Worm (Caenorhabditis elegans): Measurements from ENCODE around the gene irld-57.

DNA sequence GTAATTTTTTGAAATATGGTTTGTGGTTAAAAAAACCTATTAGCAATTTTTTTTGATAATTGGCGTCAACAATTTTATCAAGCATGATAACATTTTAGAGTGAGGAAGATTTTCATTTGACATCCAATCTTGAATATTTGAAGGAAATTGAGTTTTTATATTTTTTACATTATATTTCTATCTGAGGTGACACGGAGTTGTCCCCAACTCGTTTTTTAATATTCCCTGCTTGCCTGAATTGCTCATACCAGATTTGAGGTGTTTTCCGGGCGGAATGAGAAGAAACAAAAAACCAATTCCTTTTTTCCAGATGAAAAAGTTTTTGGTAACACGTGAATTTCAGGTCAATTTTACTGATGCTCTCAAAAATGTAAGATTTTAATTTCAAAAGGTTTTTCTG is 6.9 kb downstream of the irld-57 start, which contains the start of gene Y6E2A.7:
- TF ChIP-seq lin-13 (tag; optimal IDR thresholded peaks at IDR 0.05) (no peak), sptf-1 (tag; optimal IDR thresholded peaks at IDR 0.05) (no peak), unc-62 (GFP tag; optimal IDR thresholded peaks at IDR 0.05) (no peak), elt-1 (tag; optimal IDR thresholded peaks at IDR 0.05; ENCODE audit: borderline replicate concordance, insufficient read depth) (no peak), nhr-12 (tag; optimal IDR thresholded peaks at IDR 0.05) (no peak), nhr-237 (tag; optimal IDR thresholded peaks at IDR 0.05) (no peak), ztf-11 (tag; optimal IDR thresholded peaks at IDR 0.05) (no peak), ceh-39 (tag; optimal IDR thresholded peaks at IDR 0.05) (no peak), snpc-4 (tag; optimal IDR thresholded peaks at IDR 0.05) (no peak), nhr-28 (tag; optimal IDR thresholded peaks at IDR 0.05) (no peak), mep-1 (tag; optimal IDR thresholded peaks at IDR 0.05) (no peak), unc-39 (tag; optimal IDR thresholded peaks at IDR 0.05) (no peak), nhr-76 (tag; optimal IDR thresholded peaks at IDR 0.05) (no peak), lsy-2 (tag; optimal IDR thresholded peaks at IDR 0.05) (no peak)
